Fruit fly (Drosophila melanogaster) whole organism, adult: ENCODE data around the gene Cyp303a1.

Source experiments
- CG11617 ChIP-seq: fragments of 200-800 bp; sonication (Bioruptor generic); optimal IDR thresholded peaks from 2 replicates; lab custom pipeline; 2017; ENCODE audit warnings: mild to moderate bottlenecking, missing biosample characterization, missing genetic modification reagents, missing genetic modification characterization
- CG12768 ChIP-seq: fragments of 200-800 bp; sonication (Bioruptor generic); optimal IDR thresholded peaks from 2 replicates; lab custom pipeline; 2017; ENCODE audit warnings: missing biosample characterization, missing genetic modification characterization, mild to moderate bottlenecking, moderate library complexity, missing genetic modification reagents
- CG14711 ChIP-seq: fragments of 200-800 bp; sonication (Bioruptor generic); optimal IDR thresholded peaks from 2 replicates; lab custom pipeline; 2018; ENCODE audit warnings: missing biosample characterization, mild to moderate bottlenecking, missing genetic modification characterization, moderate library complexity
- CG1620 ChIP-seq: fragments of 200-800 bp; sonication (Bioruptor generic); optimal IDR thresholded peaks from 2 replicates; lab custom pipeline; 2016; ENCODE audit warnings: missing biosample characterization, missing genetic modification characterization
- CG33017 ChIP-seq: fragments of 200-800 bp; sonication (Bioruptor generic); optimal IDR thresholded peaks from 2 replicates; lab custom pipeline; 2018; ENCODE audit warnings: missing biosample characterization, mild to moderate bottlenecking, missing genetic modification characterization, moderate library complexity
- CG5204 ChIP-seq: fragments of 200-800 bp; sonication (Bioruptor generic); optimal IDR thresholded peaks from 2 replicates; lab custom pipeline; 2016; ENCODE audit warnings: missing biosample characterization, missing genetic modification characterization
- CG7045 ChIP-seq: fragments of 200-800 bp; sonication (Bioruptor generic); optimal IDR thresholded peaks from 2 replicates; lab custom pipeline; 2017; ENCODE audit warnings: missing biosample characterization, mild to moderate bottlenecking, missing genetic modification characterization
- CG7101 ChIP-seq: fragments of 200-800 bp; sonication (Bioruptor generic); optimal IDR thresholded peaks from 2 replicates; lab custom pipeline; 2018; ENCODE audit warnings: missing biosample characterization, mild to moderate bottlenecking, missing genetic modification characterization, moderate library complexity
- Clk ChIP-seq: fragments of 200-800 bp; sonication (Bioruptor generic); optimal IDR thresholded peaks from 2 replicates; lab custom pipeline; 2017; ENCODE audit warnings: missing biosample characterization, missing genetic modification characterization
- Crg-1 ChIP-seq: fragments of 200-800 bp; sonication (Bioruptor generic); optimal IDR thresholded peaks from 2 replicates; lab custom pipeline; 2016; ENCODE audit warnings: missing biosample characterization, missing genetic modification characterization
- Hr96 ChIP-seq: fragments of 200-800 bp; sonication (Bioruptor generic); optimal IDR thresholded peaks from 2 replicates; lab custom pipeline; 2016; ENCODE audit warnings: missing biosample characterization, missing genetic modification characterization
- Mnt ChIP-seq: fragments of 200-800 bp; sonication (Bioruptor generic); optimal IDR thresholded peaks from 2 replicates; lab custom pipeline; 2016; ENCODE audit warnings: missing biosample characterization, mild to moderate bottlenecking, missing genetic modification characterization
- bab1 ChIP-seq: fragments of 200-800 bp; sonication (Bioruptor generic); optimal IDR thresholded peaks from 3 replicates; lab custom pipeline; 2019; ENCODE audit warnings: missing biosample characterization, mild to moderate bottlenecking, missing genetic modification characterization, moderate library complexity
- cic ChIP-seq: fragments of 200-800 bp; sonication (Bioruptor generic); optimal IDR thresholded peaks from 2 replicates; lab custom pipeline; 2017; ENCODE audit warnings: missing biosample characterization, mild to moderate bottlenecking, missing genetic modification characterization, moderate library complexity
- cnc ChIP-seq, 2 experiments: fragments of >200 bp; optimal IDR thresholded peaks; 2 replicates each; lab custom pipeline; 2017
- kay ChIP-seq: fragments of 200-800 bp; sonication (Bioruptor generic); peaks from one replicate; lab custom pipeline; 2016; ENCODE audit warnings: missing biosample characterization, missing genetic modification characterization, borderline replicate concordance
- ovo ChIP-seq: fragments of 200-800 bp; sonication (Bioruptor generic); optimal IDR thresholded peaks from 2 replicates; lab custom pipeline; 2016; ENCODE audit warnings: missing biosample characterization, missing genetic modification characterization
- pad ChIP-seq: fragments of 200-800 bp; sonication (Bioruptor generic); optimal IDR thresholded peaks from 3 replicates; lab custom pipeline; 2017; ENCODE audit warnings: missing biosample characterization, missing genetic modification characterization, mild to moderate bottlenecking, moderate library complexity, missing genetic modification reagents
- tj ChIP-seq: fragments of 200-800 bp; sonication (Bioruptor generic); optimal IDR thresholded peaks from 3 replicates; lab custom pipeline; 2017; ENCODE audit warnings: missing biosample characterization, mild to moderate bottlenecking, missing genetic modification characterization, moderate library complexity
- toe ChIP-seq: fragments of 200-800 bp; sonication (Bioruptor generic); optimal IDR thresholded peaks from 2 replicates; lab custom pipeline; 2016; ENCODE audit warnings: missing biosample characterization, missing genetic modification characterization

Gene Cyp303a1

DNA sequence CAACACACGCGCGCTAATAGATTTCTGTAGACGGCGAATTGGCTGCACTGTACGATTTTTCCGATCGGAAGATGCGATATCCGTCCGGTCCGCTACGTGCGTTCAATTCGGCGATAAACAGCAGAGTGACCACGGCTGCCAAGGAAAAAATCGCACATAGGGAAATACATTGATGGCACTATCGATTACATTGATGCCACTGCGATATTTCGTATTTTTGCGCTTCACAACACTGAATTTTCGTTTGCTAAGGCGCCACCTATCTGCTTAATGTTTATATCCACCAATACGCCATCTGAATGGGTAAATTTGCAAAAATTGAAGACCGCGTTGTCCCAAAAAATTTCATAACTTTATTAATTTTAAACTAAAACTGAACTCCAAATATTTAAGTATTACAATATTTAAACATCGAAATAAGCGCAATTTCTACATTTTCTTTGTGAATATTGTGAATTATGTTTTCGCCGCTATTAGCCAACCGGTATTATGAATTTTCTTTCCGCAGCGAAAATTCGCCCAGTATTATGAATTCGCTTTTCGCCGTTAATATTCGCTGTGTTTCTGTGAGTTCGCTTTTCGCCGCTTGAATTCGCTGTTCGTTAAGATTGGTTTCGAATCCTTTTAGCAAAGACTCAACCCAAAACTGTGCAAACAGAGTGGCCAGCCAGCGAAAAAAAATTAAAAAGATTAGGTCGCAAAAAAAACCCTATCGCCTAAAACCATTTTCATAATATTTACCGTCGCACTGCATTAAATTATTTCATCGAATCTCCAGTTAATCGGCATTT lies 6.2 kb upstream of the Cyp303a1 start, which contains the start of the genes crp and pkaap:
Gene crp (minus strand): TSS at position 129 of the 791 bp plus-strand sequence.
Gene pkaap (plus strand): TSS at position 689 of the 791 bp plus-strand sequence.
- peak; percentile 67 for TF ChIP-seq CG7045
- TF ChIP-seq Clk: peak; percentile 63
- peak; percentile 64 for TF ChIP-seq bab1
- peak; percentile 69 for TF ChIP-seq CG14711 (tag; lab: Kevin White, UChicago)
- peak; percentile 73 for TF ChIP-seq CG7101 (tag; lab: Kevin White, UChicago)
- TF ChIP-seq pad: peak; percentile 73
- peak; percentile 92 for TF ChIP-seq toe
- peak; percentile 77 for TF ChIP-seq CG12768 (GFP tag; lab: Kevin White, UChicago)
- TF ChIP-seq Hr96 (GFP tag; lab: Kevin White, UChicago): peak; percentile 91
- no peak for TF ChIP-seq cnc (optimal IDR thresholded peaks at IDR 0.05; lab: Kevin White, UChicago)
- TF ChIP-seq Mnt (GFP tag; lab: Kevin White, UChicago): peak; percentile 91
- TF ChIP-seq CG1620 (GFP tag; lab: Kevin White, UChicago): peak; percentile 96
- TF ChIP-seq tj: peak; percentile 60
- peak; percentile 97 for TF ChIP-seq kay (GFP tag; lab: Kevin White, UChicago)
- TF ChIP-seq CG5204: no peak
- TF ChIP-seq CG11617 (GFP tag; lab: Kevin White, UChicago): peak; percentile 58
- TF ChIP-seq CG33017: peak; percentile 40
- TF ChIP-seq Crg-1 (GFP tag; lab: Kevin White, UChicago): peak; percentile 94
- TF ChIP-seq ovo (GFP tag; lab: Kevin White, UChicago): peak; percentile 93
- TF ChIP-seq cic: peak; percentile 82

DNA sequence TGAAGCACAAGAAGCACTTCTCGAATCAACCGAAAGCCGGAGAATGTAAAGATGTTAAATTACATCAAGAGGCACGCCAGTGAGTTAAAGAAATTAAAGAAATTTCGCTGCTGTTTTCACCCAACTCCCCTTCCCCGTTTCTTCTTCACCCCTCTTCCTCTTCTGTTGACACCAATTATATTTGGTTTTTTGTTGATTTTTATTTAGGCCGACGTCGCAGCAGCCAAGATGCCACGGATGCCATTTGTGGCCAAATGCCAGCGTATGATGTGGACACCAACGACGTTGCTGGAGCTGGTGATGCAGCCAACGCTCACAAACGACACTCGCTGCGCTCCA lies 5.6 kb upstream of the Cyp303a1 start:
- no peak for TF ChIP-seq tj
- TF ChIP-seq Crg-1 (GFP tag; lab: Kevin White, UChicago): no peak
- no peak for TF ChIP-seq CG1620 (GFP tag; lab: Kevin White, UChicago)
- TF ChIP-seq CG7045: no peak
- no peak for TF ChIP-seq kay (GFP tag; lab: Kevin White, UChicago)
- TF ChIP-seq Clk: no peak
- TF ChIP-seq Hr96 (GFP tag; lab: Kevin White, UChicago): no peak
- no peak for TF ChIP-seq ovo (GFP tag; lab: Kevin White, UChicago)
- TF ChIP-seq CG14711 (tag; lab: Kevin White, UChicago): no peak
- no peak for TF ChIP-seq Mnt (GFP tag; lab: Kevin White, UChicago)
- no peak for TF ChIP-seq cic
- no peak for TF ChIP-seq CG7101 (tag; lab: Kevin White, UChicago)
- no peak for TF ChIP-seq toe
- no peak for TF ChIP-seq cnc (optimal IDR thresholded peaks at IDR 0.05; lab: Kevin White, UChicago)

DNA sequence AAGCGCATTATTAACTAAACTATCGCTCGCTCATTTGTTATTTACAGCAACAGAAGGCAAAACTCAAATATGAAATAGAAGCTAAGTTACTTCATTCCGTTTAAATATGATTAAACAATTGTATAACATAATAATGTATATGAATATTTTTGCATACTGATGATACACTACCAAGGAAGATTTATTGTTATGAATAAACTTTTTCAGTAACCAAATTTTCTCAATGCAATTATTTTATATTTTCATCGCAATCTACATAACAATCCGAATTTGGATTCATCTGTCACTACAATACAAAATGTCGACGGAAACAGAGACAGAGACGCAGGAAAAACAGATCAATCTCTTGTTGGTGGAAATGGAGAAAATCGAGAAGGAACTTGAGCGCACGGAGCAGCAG lies 3.0 kb upstream of the Cyp303a1 start, which contains the start of gene CG17329:
Gene CG17329 (plus strand): TSS at position 301 of the 400 bp plus-strand sequence.
- no peak for TF ChIP-seq CG33017
- TF ChIP-seq CG7045: no peak
- TF ChIP-seq CG7101 (tag; lab: Kevin White, UChicago): no peak
- TF ChIP-seq kay (GFP tag; lab: Kevin White, UChicago): no peak
- no peak for TF ChIP-seq Clk
- TF ChIP-seq bab1: no peak
- TF ChIP-seq toe: no peak
- no peak for TF ChIP-seq CG5204
- no peak for TF ChIP-seq Crg-1 (GFP tag; lab: Kevin White, UChicago)
- no peak for TF ChIP-seq CG1620 (GFP tag; lab: Kevin White, UChicago)
- no peak for TF ChIP-seq ovo (GFP tag; lab: Kevin White, UChicago)

DNA sequence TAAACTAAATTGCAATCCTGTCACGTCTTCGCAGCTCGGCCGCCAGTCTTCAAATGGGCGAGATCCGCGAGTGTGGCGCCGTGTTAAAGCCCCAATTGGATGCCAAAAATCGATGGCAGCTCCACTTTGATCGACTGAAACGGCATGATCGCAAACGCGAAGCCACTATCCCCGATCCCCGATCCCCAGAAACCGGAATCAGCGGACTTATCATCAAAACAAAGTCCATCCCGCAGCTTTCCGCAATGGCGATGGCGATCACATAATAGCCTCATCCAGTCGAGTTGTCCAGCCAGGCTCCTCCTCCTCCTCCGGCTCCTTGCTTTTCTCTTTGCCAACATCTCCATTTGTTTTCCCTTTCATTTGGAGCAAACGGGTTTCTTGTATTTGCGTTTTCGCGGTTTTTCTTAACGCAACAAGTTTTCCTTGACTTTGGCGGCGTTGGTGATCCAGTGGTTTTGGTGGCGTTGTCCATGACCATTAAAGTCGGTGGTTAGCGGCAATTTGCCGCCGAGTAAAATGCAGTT lies 945 bp upstream of the Cyp303a1 start, which contains the start of gene CG13258:
Gene CG13258 (minus strand): TSS at position 51 of the 527 bp plus-strand sequence.
- TF ChIP-seq ovo (GFP tag; lab: Kevin White, UChicago) (no peak), CG33017 (no peak), bab1 (no peak), Hr96 (GFP tag; lab: Kevin White, UChicago) (no peak), CG5204 (no peak), toe (no peak), Mnt (GFP tag; lab: Kevin White, UChicago) (no peak), Clk (no peak), pad (no peak), Crg-1 (GFP tag; lab: Kevin White, UChicago) (no peak), kay (GFP tag; lab: Kevin White, UChicago) (no peak), CG14711 (tag; lab: Kevin White, UChicago) (no peak), CG12768 (GFP tag; lab: Kevin White, UChicago) (no peak), CG7101 (tag; lab: Kevin White, UChicago) (no peak), cnc (optimal IDR thresholded peaks at IDR 0.05; lab: Kevin White, UChicago) (no peak), CG7045 (no peak), CG1620 (GFP tag; lab: Kevin White, UChicago) (no peak)

DNA sequence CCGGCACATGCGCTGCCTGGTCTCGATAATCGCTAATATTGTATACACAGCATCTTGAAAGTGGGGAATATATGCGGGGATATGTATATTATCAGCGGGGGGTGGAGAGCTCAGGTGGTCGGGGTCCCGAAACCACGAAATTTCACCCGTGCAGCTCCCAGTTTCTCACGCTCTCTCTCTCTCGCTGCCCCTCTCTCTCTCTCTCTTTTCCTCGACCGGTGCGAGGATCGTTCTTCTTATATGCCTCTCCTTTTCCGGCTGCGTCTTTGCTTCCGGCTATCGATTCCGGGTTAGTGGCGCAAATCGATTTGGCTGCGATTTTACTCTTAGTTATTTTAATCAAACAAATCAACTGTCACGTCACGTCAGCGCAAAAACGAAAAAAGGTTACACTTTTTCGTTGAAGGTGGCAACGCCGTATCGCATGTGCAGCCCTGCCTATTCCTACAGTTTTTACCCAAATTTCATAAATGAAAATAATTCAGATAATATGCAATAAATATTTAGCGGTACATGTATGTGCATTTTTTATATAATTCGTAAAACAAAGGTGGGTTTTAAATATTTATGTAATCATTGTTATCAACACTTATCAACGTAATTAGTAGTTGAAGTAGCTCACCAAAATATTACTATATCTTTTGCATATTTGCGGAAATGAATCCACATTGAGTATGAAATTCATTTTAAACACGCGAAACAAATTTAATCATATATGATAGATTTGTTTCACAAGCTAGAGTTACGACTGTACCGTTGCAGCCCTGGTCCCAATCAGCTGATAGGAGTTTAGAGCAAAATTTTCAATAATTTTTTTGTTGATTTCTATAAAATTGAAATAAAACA lies 5.7 kb downstream of the Cyp303a1 start, which contains the start of the genes heix and CG17328:
Gene heix (minus strand): TSS at position 393 of the 846 bp plus-strand sequence.
Gene CG17328 (plus strand): TSS at position 478 of the 846 bp plus-strand sequence.
- TF ChIP-seq CG5204 (no peak), toe (no peak), CG12768 (GFP tag; lab: Kevin White, UChicago) (peak; percentile 61), ovo (GFP tag; lab: Kevin White, UChicago) (peak; percentile 1), kay (GFP tag; lab: Kevin White, UChicago) (peak; percentile 91), bab1 (peak; percentile 81), CG11617 (GFP tag; lab: Kevin White, UChicago) (peak; percentile 78), Crg-1 (GFP tag; lab: Kevin White, UChicago) (peak; percentile 68), Mnt (GFP tag; lab: Kevin White, UChicago) (peak; percentile 57), CG7101 (tag; lab: Kevin White, UChicago) (peak; percentile 71), Hr96 (GFP tag; lab: Kevin White, UChicago) (no peak), cic (peak; percentile 27), CG14711 (tag; lab: Kevin White, UChicago) (peak; percentile 48), CG1620 (GFP tag; lab: Kevin White, UChicago) (peak; percentile 40), pad (peak; percentile 34), tj (peak; percentile 68), CG33017 (peak; percentile 51), cnc (optimal IDR thresholded peaks at IDR 0.05; lab: Kevin White, UChicago) (no peak), Clk (peak; percentile 44), CG7045 (peak; percentile 71)
